Fruit fly (Drosophila melanogaster): ENCODE results near the gene Sas10.

Sas10 gene

DNA sequence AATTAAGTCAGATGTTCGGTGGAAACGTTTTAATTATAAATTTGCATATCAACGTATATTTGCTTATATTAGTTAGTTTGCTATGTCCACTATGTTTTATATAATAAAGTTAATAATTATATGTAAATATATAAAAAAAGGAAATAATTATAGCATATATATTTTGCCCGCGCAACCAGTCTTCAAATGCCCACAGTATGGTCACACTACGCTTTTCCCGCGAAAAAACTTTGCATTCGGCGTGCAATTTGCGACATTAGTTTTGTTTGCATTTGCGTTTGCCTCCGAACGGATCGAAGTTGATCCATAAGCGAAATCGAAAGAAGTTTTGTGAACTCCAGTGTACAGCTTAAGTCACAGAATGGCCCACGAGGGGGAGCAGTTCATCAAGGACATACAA, 6.4 kb downstream of the Sas10 start, which contains the start of gene Mcm3 (continued):
- no peak for TF ChIP-seq CG13894 (tag; optimal IDR thresholded peaks at IDR 0.05)

DNA sequence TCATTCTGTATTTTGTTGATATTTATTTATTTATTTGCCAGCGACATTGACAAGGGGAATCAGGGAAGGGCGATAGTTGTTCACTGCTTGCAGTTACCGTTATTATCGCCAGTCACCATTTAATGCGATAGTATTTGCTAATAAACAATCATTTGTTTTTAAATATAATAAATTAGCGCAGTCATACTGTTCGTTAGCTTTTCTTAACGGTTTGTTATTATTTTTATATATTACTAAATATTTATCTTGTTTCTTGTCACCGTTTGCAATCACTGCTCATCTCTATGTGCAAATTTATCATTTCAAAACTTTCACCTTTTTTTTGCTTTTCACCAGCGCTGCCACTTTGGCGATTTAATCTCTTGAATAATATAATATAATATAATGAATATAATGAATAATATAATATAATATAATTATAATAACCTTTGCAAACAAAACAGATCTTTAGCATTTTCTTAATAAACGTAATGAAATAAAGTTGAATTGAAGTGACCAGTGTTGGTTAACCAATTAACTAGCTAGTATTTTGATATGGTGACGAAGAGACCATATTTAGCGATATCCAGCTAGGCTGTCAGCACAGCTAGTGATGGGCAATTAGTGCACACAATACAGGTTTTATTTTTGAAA, 12.2 kb downstream of the Sas10 start, which contains the start of the genes CG3309 and XRCC1:
CG3309 (minus strand) TSS at position 82 of the 633 bp plus-strand sequence.
XRCC1 (plus strand) TSS at position 611 of the 633 bp plus-strand sequence.
- TF ChIP-seq zfh1 (GFP tag; IDR thresholded peaks at IDR 0.05) (peak; percentile 45; the same call in 1 of the 3 replicates), CG30020 (tag; optimal IDR thresholded peaks at IDR 0.05) (peak; percentile 14), CG15601 (tag; optimal IDR thresholded peaks at IDR 0.05) (peak; percentile 16), sc (optimal IDR thresholded peaks at IDR 0.05) (no peak), sc (GFP tag; optimal IDR thresholded peaks at IDR 0.05) (no peak), CG1792 (GFP tag; optimal IDR thresholded peaks at IDR 0.05) (no peak), luna (GFP tag; optimal IDR thresholded peaks at IDR 0.05) (no peak), CG31224 (GFP tag; IDR thresholded peaks at IDR 0.05) (no peak), HLHmδ (GFP tag; optimal IDR thresholded peaks at IDR 0.05) (no peak), D19B (GFP tag; optimal IDR thresholded peaks at IDR 0.05) (no peak), CG10565 (GFP tag; optimal IDR thresholded peaks at IDR 0.05) (no peak), CG11504 (tag; optimal IDR thresholded peaks at IDR 0.05) (peak; percentile 59), stc (GFP tag; IDR thresholded peaks at IDR 0.05) (peak; percentile 48; the same call in 1 of the 2 replicates), NfI (GFP tag; optimal IDR thresholded peaks at IDR 0.05) (peak; percentile 25), CG8924 (tag; optimal IDR thresholded peaks at IDR 0.05) (peak; percentile 69), HmgZ (tag; optimal IDR thresholded peaks at IDR 0.05) (no peak), repo (GFP tag; optimal IDR thresholded peaks at IDR 0.05) (no peak), YL-1 (GFP tag; optimal IDR thresholded peaks at IDR 0.05) (peak; percentile 22), gfzf (GFP tag; optimal IDR thresholded peaks at IDR 0.05) (no peak), fd102C (GFP tag; optimal IDR thresholded peaks at IDR 0.05) (no peak), CG13424 (tag; optimal IDR thresholded peaks at IDR 0.05) (peak; percentile 53), pros (GFP tag; optimal IDR thresholded peaks at IDR 0.05) (no peak), CrebB (tag; optimal IDR thresholded peaks at IDR 0.05) (no peak), CG8388 (GFP tag; optimal IDR thresholded peaks at IDR 0.05) (peak; percentile 33), gcm (GFP tag; optimal IDR thresholded peaks at IDR 0.05) (peak; percentile 7), ind (GFP tag; optimal IDR thresholded peaks at IDR 0.05) (peak; percentile 31), esg (GFP tag; conservative IDR thresholded peaks at IDR 0.05) (peak; percentile 44; the same call in 1 of the 2 replicates), Dbx (GFP tag; IDR thresholded peaks at IDR 0.05) (peak; percentile 64; the same call in 2 of the 3 replicates), CG7928 (GFP tag; optimal IDR thresholded peaks at IDR 0.05) (no peak), CG9609 (GFP tag; optimal IDR thresholded peaks at IDR 0.05) (no peak), Bdp1 (GFP tag; optimal IDR thresholded peaks at IDR 0.05) (no peak), Dll (GFP tag; IDR thresholded peaks at IDR 0.05; ENCODE audit: partially characterized antibody) (peak; percentile 92), CG3838 (GFP tag; optimal IDR thresholded peaks at IDR 0.05) (no peak), cwo (GFP tag; optimal IDR thresholded peaks at IDR 0.05) (no peak), pfk (GFP tag; optimal IDR thresholded peaks at IDR 0.05) (no peak), al (GFP tag; IDR thresholded peaks at IDR 0.05) (peak; percentile 59), CG33213 (GFP tag; optimal IDR thresholded peaks at IDR 0.05) (no peak), Nf-YB (GFP tag; optimal IDR thresholded peaks at IDR 0.05) (no peak), CG16863 (GFP tag; optimal IDR thresholded peaks at IDR 0.05) (no peak), trh (GFP tag; optimal IDR thresholded peaks at IDR 0.05) (no peak), CG10654 (GFP tag; optimal IDR thresholded peaks at IDR 0.05) (no peak), CG34376 (GFP tag; optimal IDR thresholded peaks at IDR 0.05) (peak; percentile 7), CG11696 (GFP tag; IDR thresholded peaks at IDR 0.05) (no peak), CG3726 (GFP tag; IDR thresholded peaks at IDR 0.05) (no peak), Ets97D (GFP tag; optimal IDR thresholded peaks at IDR 0.05) (no peak), Doc3 (GFP tag; IDR thresholded peaks at IDR 0.05; ENCODE audit: partially characterized antibody) (peak; percentile 86), Dip3 (GFP tag; optimal IDR thresholded peaks at IDR 0.05) (no peak)

All from whole organism, embryonic.